Worm (Caenorhabditis elegans): ENCODE results near the gene Y51A2D.1.

DNA sequence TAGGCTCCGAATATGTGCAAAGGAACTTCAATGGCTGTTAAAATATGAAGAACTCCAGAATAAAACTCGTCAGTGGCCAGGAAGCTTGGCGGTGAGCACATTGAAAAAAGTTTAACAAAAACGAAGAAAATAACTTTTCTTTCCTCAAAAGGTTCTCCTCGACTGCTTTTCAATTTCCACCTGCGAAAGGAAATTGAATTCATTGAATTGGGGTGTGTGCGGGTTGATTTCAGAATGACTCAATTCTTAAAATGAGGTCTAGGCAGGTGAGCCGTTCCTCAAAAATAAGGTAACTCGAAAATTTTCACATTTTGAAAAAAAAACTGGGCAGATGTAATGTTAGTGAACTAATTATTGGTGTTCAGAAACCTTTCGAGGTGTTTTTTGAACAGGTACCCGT lies 35.2 kb upstream of the Y51A2D.1 start, which contains the start of gene srh-182:
- TF ChIP-seq flt-1 (GFP tag; IDR thresholded peaks at IDR 0.05), result no peak
- TF ChIP-seq med-1 (GFP tag; optimal IDR thresholded peaks at IDR 0.05; ENCODE audit: insufficient read depth), result no peak
- no peak for TF ChIP-seq T22C8.4 (GFP tag; IDR thresholded peaks at IDR 0.05)
- no peak for TF ChIP-seq tab-1 (GFP tag; IDR thresholded peaks at IDR 0.05)
- TF ChIP-seq ztf-29 (GFP tag; IDR thresholded peaks at IDR 0.05), result no peak
- no peak for TF ChIP-seq ztf-23 (GFP tag; IDR thresholded peaks at IDR 0.05)
- no peak for TF ChIP-seq klf-2 (GFP tag; conservative IDR thresholded peaks at IDR 0.05)
